Fruit fly (Drosophila melanogaster) whole organism, embryonic: Measurements from ENCODE around the gene CG10581.
A peak's percentile ranks its signal among the peaks of the same experiment; 100 is the strongest.

Source experiments
- Asciz ChIP-seq: fragments of 200-800 bp; sonication (Bioruptor generic); optimal IDR thresholded peaks from 2 replicates; lab custom pipeline; 2017; ENCODE audit warnings: missing biosample characterization, mild to moderate bottlenecking, missing genetic modification characterization, missing genetic modification reagents
- Bteb2 ChIP-seq: fragments of 200-800 bp; sonication (Bioruptor generic); optimal IDR thresholded peaks from 2 replicates; lab custom pipeline; 2016; ENCODE audit warnings: missing biosample characterization, missing genetic modification characterization
- CG10565 ChIP-seq: fragments of 200-800 bp; sonication (Bioruptor generic); optimal IDR thresholded peaks from 3 replicates; lab custom pipeline; 2016; ENCODE audit warnings: missing biosample characterization, mild to moderate bottlenecking, missing genetic modification characterization
- CG10654 ChIP-seq: fragments of 200-800 bp; sonication (Bioruptor generic); optimal IDR thresholded peaks from 2 replicates; lab custom pipeline; 2016; ENCODE audit warnings: missing biosample characterization, missing genetic modification characterization
- CG12104 ChIP-seq: fragments of 200-800 bp; sonication (Bioruptor generic); optimal IDR thresholded peaks from 3 replicates; lab custom pipeline; 2016; ENCODE audit warnings: missing biosample characterization, missing genetic modification characterization
- CG12769 ChIP-seq: fragments of 200-800 bp; sonication (Bioruptor generic); optimal IDR thresholded peaks from 2 replicates; lab custom pipeline; 2019; ENCODE audit warnings: missing biosample characterization, mild to moderate bottlenecking, missing genetic modification characterization, moderate library complexity
- CG13287 ChIP-seq: fragments of 200-800 bp; sonication (Bioruptor generic); IDR thresholded peaks from 2 replicates; pipeline ENCODE4 v1.3.6; 2022; ENCODE audit warnings: missing biosample characterization, missing genetic modification characterization; ENCODE audit not compliant: partially characterized antibody
- CG13296 ChIP-seq: fragments of 200-800 bp; sonication (Bioruptor generic); optimal IDR thresholded peaks from 3 replicates; lab custom pipeline; 2018; ENCODE audit warnings: missing biosample characterization, mild to moderate bottlenecking, missing genetic modification characterization
- CG15696 ChIP-seq: fragments of 200-800 bp; sonication (Bioruptor generic); optimal IDR thresholded peaks from 2 replicates; lab custom pipeline; 2019; ENCODE audit warnings: missing biosample characterization, mild to moderate bottlenecking, missing genetic modification characterization, moderate library complexity
- CG1647 ChIP-seq: fragments of 200-800 bp; sonication (Bioruptor generic); optimal IDR thresholded peaks from 3 replicates; lab custom pipeline; 2016; ENCODE audit warnings: missing biosample characterization, missing genetic modification characterization
- CG16813 ChIP-seq: fragments of 200-800 bp; sonication (Bioruptor generic); IDR thresholded peaks from 3 replicates; pipeline ENCODE4 v1.3.6; 2022; ENCODE audit warnings: missing biosample characterization, missing genetic modification characterization; ENCODE audit not compliant: partially characterized antibody
- CG17385 ChIP-seq: fragments of 200-800 bp; sonication (Bioruptor generic); optimal IDR thresholded peaks from 3 replicates; lab custom pipeline; 2018; ENCODE audit warnings: missing biosample characterization, mild to moderate bottlenecking, missing genetic modification characterization
- CG18599 ChIP-seq: fragments of 200-800 bp; sonication (Bioruptor generic); optimal IDR thresholded peaks from 3 replicates; lab custom pipeline; 2017; ENCODE audit warnings: missing biosample characterization, missing genetic modification characterization, mild to moderate bottlenecking, moderate library complexity, missing genetic modification reagents
- CG2116 ChIP-seq: fragments of 200-800 bp; sonication (Bioruptor generic); optimal IDR thresholded peaks from 3 replicates; lab custom pipeline; 2018; ENCODE audit warnings: missing biosample characterization, mild to moderate bottlenecking, missing genetic modification characterization
- CG30403 ChIP-seq: fragments of 200-800 bp; sonication (Bioruptor generic); optimal IDR thresholded peaks from 3 replicates; lab custom pipeline; 2016; ENCODE audit warnings: missing biosample characterization, missing genetic modification characterization
- CG4282 ChIP-seq: fragments of 200-800 bp; sonication (Bioruptor generic); optimal IDR thresholded peaks from 2 replicates; lab custom pipeline; 2016; ENCODE audit warnings: missing biosample characterization, missing genetic modification characterization
- CG4854 ChIP-seq: fragments of 200-800 bp; sonication (Bioruptor generic); optimal IDR thresholded peaks from 2 replicates; lab custom pipeline; 2016; ENCODE audit warnings: missing biosample characterization, missing genetic modification characterization, inconsistent platforms
- CG5180 ChIP-seq: fragments of 200-800 bp; sonication (Bioruptor generic); optimal IDR thresholded peaks from 3 replicates; lab custom pipeline; 2017; ENCODE audit warnings: missing biosample characterization, missing genetic modification characterization, mild to moderate bottlenecking, moderate library complexity, missing genetic modification reagents
- CG8281 ChIP-seq: fragments of 200-800 bp; sonication (Bioruptor generic); optimal IDR thresholded peaks from 2 replicates; lab custom pipeline; 2018; ENCODE audit warnings: missing biosample characterization, mild to moderate bottlenecking, missing genetic modification characterization, moderate library complexity
- CG9727 ChIP-seq: fragments of 200-800 bp; sonication (Bioruptor generic); optimal IDR thresholded peaks from 3 replicates; lab custom pipeline; 2017; ENCODE audit warnings: missing biosample characterization, mild to moderate bottlenecking, missing genetic modification characterization
- Deaf1 ChIP-seq: fragments of 200-800 bp; optimal IDR thresholded peaks from 3 replicates; lab custom pipeline; 2019; ENCODE audit warnings: missing biosample characterization, mild to moderate bottlenecking, missing genetic modification characterization, moderate library complexity
- Dll ChIP-seq: fragments of 200-800 bp; sonication (Bioruptor generic); IDR thresholded peaks from 4 replicates; pipeline ENCODE4 v1.3.6; 2022; ENCODE audit warnings: missing biosample characterization, missing genetic modification characterization; ENCODE audit not compliant: partially characterized antibody
- Doc2 ChIP-seq: fragments of 200-800 bp; sonication (Bioruptor generic); IDR thresholded peaks from 2 replicates; pipeline ENCODE4 v1.3.6; 2022; ENCODE audit warnings: missing biosample characterization, missing genetic modification characterization
- HHEX ChIP-seq: fragments of 200-800 bp; sonication (Bioruptor generic); optimal IDR thresholded peaks from 3 replicates; lab custom pipeline; 2017; ENCODE audit warnings: missing biosample characterization, mild to moderate bottlenecking, missing genetic modification characterization, missing genetic modification reagents
- Hr3 ChIP-seq: fragments of 200-800 bp; sonication (Bioruptor generic); optimal IDR thresholded peaks from 3 replicates; lab custom pipeline; 2016; ENCODE audit warnings: missing biosample characterization, missing genetic modification characterization
- NK7.1 ChIP-seq: fragments of 200-800 bp; sonication (Bioruptor generic); optimal IDR thresholded peaks from 3 replicates; lab custom pipeline; 2016; ENCODE audit warnings: missing biosample characterization, missing genetic modification characterization
- Six4 ChIP-seq: fragments of 200-800 bp; sonication (Bioruptor generic); optimal IDR thresholded peaks from 2 replicates; lab custom pipeline; 2016; ENCODE audit warnings: missing biosample characterization, missing genetic modification characterization
- Sry-δ ChIP-seq: fragments of 200-800 bp; sonication (Bioruptor generic); optimal IDR thresholded peaks from 2 replicates; lab custom pipeline; 2016; ENCODE audit warnings: missing biosample characterization, missing genetic modification characterization
- TFAM ChIP-seq: fragments of 200-800 bp; sonication (Bioruptor generic); optimal IDR thresholded peaks from 2 replicates; lab custom pipeline; 2017; ENCODE audit warnings: missing biosample characterization, missing genetic modification characterization, inconsistent platforms
- Taf1 ChIP-seq: fragments of 200-800 bp; sonication (Bioruptor generic); IDR thresholded peaks from 2 replicates; pipeline ENCODE4 v1.3.6; 2022; ENCODE audit warnings: missing biosample characterization, missing genetic modification characterization
- Xrp1 ChIP-seq: fragments of 200-800 bp; sonication (Bioruptor generic); IDR thresholded peaks from 2 replicates; pipeline ENCODE4 v1.3.6; 2022; ENCODE audit warnings: missing biosample characterization, missing genetic modification characterization
- YL-1 ChIP-seq: fragments of 200-800 bp; sonication (Bioruptor generic); optimal IDR thresholded peaks from 3 replicates; lab custom pipeline; 2017; ENCODE audit warnings: missing biosample characterization, mild to moderate bottlenecking, missing genetic modification characterization
- amos ChIP-seq: fragments of 200-800 bp; sonication (Bioruptor generic); IDR thresholded peaks from 2 replicates; pipeline ENCODE4 v1.3.6; 2022; ENCODE audit warnings: missing biosample characterization, missing genetic modification characterization; ENCODE audit not compliant: partially characterized antibody
- bsh ChIP-seq, 2 experiments: fragments of 200-800 bp; sonication (Bioruptor generic); optimal IDR thresholded peaks; 2 replicates each; lab custom pipeline; 2017 to 2018; ENCODE audit warnings: mild to moderate bottlenecking in 2 of 2, missing biosample characterization in 2 of 2, missing genetic modification characterization in 2 of 2, moderate library complexity in 1 of 2
- cad ChIP-seq: fragments of >200 bp; optimal IDR thresholded peaks from 2 replicates; lab custom pipeline; 2017; ENCODE audit warnings: missing biosample characterization, missing genetic modification characterization
- chinmo ChIP-seq: fragments of 200-800 bp; sonication (Bioruptor generic); IDR thresholded peaks from 4 replicates; pipeline ENCODE4 v1.3.6; 2022; ENCODE audit warnings: missing biosample characterization, missing genetic modification characterization; ENCODE audit not compliant: partially characterized antibody
- ci ChIP-seq: fragments of 200-800 bp; sonication (Bioruptor generic); IDR thresholded peaks from 3 replicates; pipeline ENCODE4 v1.3.6; 2022; ENCODE audit warnings: missing biosample characterization, missing genetic modification characterization
- fd96Cb ChIP-seq: fragments of 200-800 bp; sonication (Bioruptor generic); optimal IDR thresholded peaks from 2 replicates; lab custom pipeline; 2018; ENCODE audit warnings: missing biosample characterization, mild to moderate bottlenecking, missing genetic modification characterization, moderate library complexity
- inv ChIP-seq: fragments of 200-800 bp; sonication (Bioruptor generic); IDR thresholded peaks from 2 replicates; pipeline ENCODE4 v1.3.6; 2022; ENCODE audit warnings: missing biosample characterization, missing genetic modification characterization; ENCODE audit not compliant: partially characterized antibody
- lab ChIP-seq: fragments of 200-800 bp; sonication (Bioruptor generic); optimal IDR thresholded peaks from 3 replicates; lab custom pipeline; 2017; ENCODE audit warnings: missing biosample characterization, missing genetic modification characterization, mild to moderate bottlenecking, moderate library complexity, missing genetic modification reagents
- lmd ChIP-seq: fragments of 200-800 bp; sonication (Bioruptor generic); IDR thresholded peaks from 2 replicates; pipeline ENCODE4 v1.3.6; 2022; ENCODE audit warnings: missing biosample characterization, missing genetic modification characterization
- pan ChIP-seq, 4 experiments: fragments of >200 bp in 3 of 4; fragments of 200-800 bp in 1 of 4; sonication (Bioruptor generic) in 1 of 4; optimal IDR thresholded peaks in 3 of 4; IDR thresholded peaks in 1 of 4; 2 replicates each; pipeline versions ENCODE4 v1.3.6 to Lab custom; 2017 to 2022; ENCODE audit warnings: missing biosample characterization in 2 of 4, missing genetic modification characterization in 2 of 4, mixed read lengths in 1 of 4
- pros ChIP-seq: fragments of 200-800 bp; sonication (Bioruptor generic); optimal IDR thresholded peaks from 3 replicates; lab custom pipeline; 2019; ENCODE audit warnings: missing biosample characterization, mild to moderate bottlenecking, missing genetic modification characterization, moderate library complexity
- seq ChIP-seq: fragments of 200-800 bp; sonication (Bioruptor generic); IDR thresholded peaks from 2 replicates; pipeline ENCODE4 v1.3.6; 2022; ENCODE audit warnings: missing biosample characterization, missing genetic modification characterization
- sim ChIP-seq: fragments of 200-800 bp; sonication (Bioruptor generic); IDR thresholded peaks from 2 replicates; pipeline ENCODE4 v1.3.6; 2022; ENCODE audit warnings: missing biosample characterization, missing genetic modification characterization
- so ChIP-seq: fragments of 200-800 bp; sonication (Bioruptor generic); IDR thresholded peaks from 3 replicates; pipeline ENCODE4 v1.3.6; 2022; ENCODE audit warnings: missing biosample characterization, missing genetic modification characterization
- sug ChIP-seq: fragments of 200-800 bp; optimal IDR thresholded peaks from 2 replicates; lab custom pipeline; 2019; ENCODE audit warnings: missing biosample characterization, mild to moderate bottlenecking, missing genetic modification characterization, moderate library complexity
- wor ChIP-seq: fragments of 200-800 bp; sonication (Bioruptor generic); IDR thresholded peaks from 2 replicates; pipeline ENCODE4 v1.3.6; 2022; ENCODE audit warnings: missing biosample characterization, missing genetic modification characterization

Gene CG10581

DNA sequence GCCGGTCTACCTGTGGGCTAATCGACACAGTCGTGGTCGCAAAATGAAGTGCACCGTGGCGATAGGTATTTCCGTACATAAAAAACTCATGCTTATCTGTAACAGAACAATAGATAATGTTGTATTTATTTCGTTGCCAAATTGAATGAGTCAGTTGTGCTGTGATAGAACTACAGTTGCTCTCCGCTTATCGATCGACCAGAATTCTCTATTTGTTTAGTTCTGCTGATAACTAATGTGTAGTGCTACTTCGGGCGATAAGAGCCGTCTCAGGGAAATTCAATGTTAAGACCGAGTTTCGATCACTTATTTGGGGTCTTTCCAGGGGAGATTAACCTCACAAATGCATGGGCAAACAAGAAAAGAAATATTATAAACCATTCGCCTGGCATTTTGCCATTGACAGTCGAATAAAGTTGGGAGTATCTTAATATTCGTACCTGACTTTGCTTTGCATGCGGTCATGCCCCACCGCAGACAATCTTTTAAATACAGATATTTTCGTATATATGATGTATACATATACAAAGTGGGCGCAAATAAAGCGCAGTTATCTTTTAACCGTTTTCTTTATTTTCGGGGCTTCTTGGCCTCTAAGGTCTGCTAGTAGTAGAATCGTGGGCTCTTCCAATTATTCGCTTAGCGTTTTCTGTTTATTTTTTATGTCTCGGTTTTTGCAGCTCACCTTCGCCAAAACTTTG is 2.4 kb upstream of the CG10581 start (continued):
- no peak for TF ChIP-seq CG9727 (GFP tag; lab: Kevin White, UChicago)
- 0 out of 2 replicates have a peak, but pooled peaks have one; percentile 30 for TF ChIP-seq Xrp1 (GFP tag; lab: Robert Waterston, UW)
- TF ChIP-seq amos (GFP tag; lab: Robert Waterston, UW) = peak; percentile 30; the same call in 1 of the 2 replicates
- no peak for TF ChIP-seq lmd (GFP tag; lab: Robert Waterston, UW)
- no peak for TF ChIP-seq ci (GFP tag; lab: Robert Waterston, UW)
- no peak for TF ChIP-seq NK7.1
- TF ChIP-seq CG16813 (GFP tag; lab: Robert Waterston, UW) = no peak
- TF ChIP-seq chinmo (GFP tag; lab: Robert Waterston, UW) = peak; percentile 82; the same call in 2 of the 4 replicates
- TF ChIP-seq Bteb2 = no peak
- no peak for TF ChIP-seq CG4282 (GFP tag; lab: Kevin White, UChicago)
- TF ChIP-seq CG10565 (GFP tag; lab: Kevin White, UChicago) = no peak
- TF ChIP-seq lab = peak; percentile 51
- TF ChIP-seq CG5180 (GFP tag; lab: Kevin White, UChicago) = no peak
- peak; percentile 17 for TF ChIP-seq CG18599 (GFP tag; lab: Kevin White, UChicago)
- no peak for TF ChIP-seq Hr3 (GFP tag; lab: Kevin White, UChicago)
- TF ChIP-seq CG8281 (tag; lab: Kevin White, UChicago) = no peak
- no peak for TF ChIP-seq CG15696 (tag; lab: Kevin White, UChicago)
- TF ChIP-seq CG10654 (GFP tag; lab: Kevin White, UChicago) = no peak
- TF ChIP-seq TFAM (GFP tag; lab: Kevin White, UChicago) = no peak
- TF ChIP-seq CG17385 = no peak
- TF ChIP-seq CG30403 = no peak
- no peak for TF ChIP-seq bsh (GFP tag; optimal IDR thresholded peaks at IDR 0.05; lab: Kevin White, UChicago)
- no peak for TF ChIP-seq CG1647 (GFP tag; lab: Kevin White, UChicago)
- no peak for TF ChIP-seq Deaf1
- no peak for TF ChIP-seq pan (optimal IDR thresholded peaks at IDR 0.05; lab: Kevin White, UChicago)
- peak in 1 of 2 experiments; percentile 33 for TF ChIP-seq pan (GFP tag; optimal IDR thresholded peaks at IDR 0.05 in 1 of 2, IDR thresholded peaks at IDR 0.05 in 1 of 2)
- TF ChIP-seq CG4854 (GFP tag; lab: Kevin White, UChicago) = no peak
- TF ChIP-seq HHEX (GFP tag; lab: Kevin White, UChicago) = peak; percentile 0
- TF ChIP-seq inv = no peak
- TF ChIP-seq CG13287 (GFP tag; lab: Robert Waterston, UW) = no peak
- no peak for TF ChIP-seq YL-1
- TF ChIP-seq Dll (GFP tag; lab: Robert Waterston, UW) = no peak
- no peak for TF ChIP-seq wor (GFP tag; lab: Robert Waterston, UW)
- TF ChIP-seq Sry-δ (GFP tag; lab: Kevin White, UChicago) = no peak
- no peak for TF ChIP-seq Six4
- TF ChIP-seq fd96Cb = no peak
- no peak for TF ChIP-seq seq (GFP tag; lab: Robert Waterston, UW)
- peak; percentile 39 for TF ChIP-seq CG13296
- peak; percentile 63 for TF ChIP-seq pros (GFP tag; lab: Kevin White, UChicago)
- TF ChIP-seq cad (GFP tag; lab: Kevin White, UChicago) = no peak
- 0 out of 3 replicates have a peak, but pooled peaks have one; percentile 46 for TF ChIP-seq so
- peak; percentile 37 for TF ChIP-seq Asciz (GFP tag; lab: Kevin White, UChicago)
- TF ChIP-seq CG12104 = no peak
- TF ChIP-seq Doc2 (GFP tag; lab: Robert Waterston, UW) = no peak
- peak; percentile 11 for TF ChIP-seq CG12769 (tag; lab: Kevin White, UChicago)
- TF ChIP-seq Taf1 (GFP tag; lab: Robert Waterston, UW) = no peak
- peak; percentile 73 for TF ChIP-seq sug (tag; lab: Kevin White, UChicago)
- no peak for TF ChIP-seq sim (GFP tag; lab: Robert Waterston, UW)
- TF ChIP-seq CG2116 (GFP tag; lab: Kevin White, UChicago) = no peak
